ENCODE assay signal across 2 fruit fly cellular contexts in genomic region chr2L:7777979-7778692, dm6.
TF ChIP-seq lines count a peak whose summit lies in the region.

Gene CG7179 (minus strand): TSS chr2L:7778029.

- TF ChIP-seq CTCF in whole organism, embryonic (GFP tag; optimal IDR thresholded peaks at IDR 0.05; lab: Kevin White, UChicago), result no peak

TF ChIP-seq in whole organism, embryonic, 481 proteins besides CTCF, POLR2A, EP300 and RAD21 (continues in another document):
- no peak for TF ChIP-seq gt (GFP tag; IDR thresholded peaks at IDR 0.05; lab: Robert Waterston, UW)
- peak; percentile 43 for TF ChIP-seq CG13894 (tag; optimal IDR thresholded peaks at IDR 0.05; lab: Kevin White, UChicago)
- TF ChIP-seq en (GFP tag; optimal IDR thresholded peaks at IDR 0.05; lab: Kevin White, UChicago), result no peak
- no peak for TF ChIP-seq ac (GFP tag; optimal IDR thresholded peaks at IDR 0.05; lab: Kevin White, UChicago)
- TF ChIP-seq CG10209 (GFP tag; optimal IDR thresholded peaks at IDR 0.05; lab: Kevin White, UChicago), result no peak
- TF ChIP-seq crc (GFP tag; optimal IDR thresholded peaks at IDR 0.05; lab: Kevin White, UChicago), result no peak
- TF ChIP-seq CG9817 (tag; optimal IDR thresholded peaks at IDR 0.05; lab: Kevin White, UChicago), result peak; percentile 6
- no peak for TF ChIP-seq bab2 (GFP tag; optimal IDR thresholded peaks at IDR 0.05; lab: Kevin White, UChicago)
- no peak for TF ChIP-seq CG7745 (tag; optimal IDR thresholded peaks at IDR 0.05; lab: Kevin White, UChicago)
- TF ChIP-seq CG11398 (GFP tag; optimal IDR thresholded peaks at IDR 0.05; lab: Kevin White, UChicago), result no peak
- TF ChIP-seq D19A (tag; optimal IDR thresholded peaks at IDR 0.05; lab: Kevin White, UChicago), result no peak
- peak; percentile 57 for TF ChIP-seq Fer3 (tag; optimal IDR thresholded peaks at IDR 0.05; lab: Kevin White, UChicago)
- no peak for TF ChIP-seq CG32532 (GFP tag; IDR thresholded peaks at IDR 0.05; lab: Robert Waterston, UW)
- no peak for TF ChIP-seq tio (GFP tag; optimal IDR thresholded peaks at IDR 0.05; lab: Kevin White, UChicago)
- TF ChIP-seq CG12104 (GFP tag; optimal IDR thresholded peaks at IDR 0.05; lab: Kevin White, UChicago), result no peak
- TF ChIP-seq CG5245 (GFP tag; optimal IDR thresholded peaks at IDR 0.05; lab: Kevin White, UChicago), result no peak
- TF ChIP-seq prd (optimal IDR thresholded peaks at IDR 0.05; lab: Kevin White, UChicago), result no peak
- TF ChIP-seq prd (GFP tag; IDR thresholded peaks at IDR 0.05; lab: Robert Waterston, UW), result no peak
- TF ChIP-seq Ets65A (GFP tag; lab: Kevin White, UChicago), result no peak
- TF ChIP-seq Optix (GFP tag; IDR thresholded peaks at IDR 0.05; lab: Robert Waterston, UW), result no peak
- TF ChIP-seq Hr51 (GFP tag; optimal IDR thresholded peaks at IDR 0.05; lab: Kevin White, UChicago), result no peak
- TF ChIP-seq CG34422 (GFP tag; IDR thresholded peaks at IDR 0.05; lab: Robert Waterston, UW), result no peak
- peak; percentile 25 for TF ChIP-seq PHDP (tag; optimal IDR thresholded peaks at IDR 0.05; lab: Kevin White, UChicago)
- no peak for TF ChIP-seq CG1792 (GFP tag; optimal IDR thresholded peaks at IDR 0.05; lab: Kevin White, UChicago)
- TF ChIP-seq Ets97D (GFP tag; optimal IDR thresholded peaks at IDR 0.05; lab: Kevin White, UChicago), result no peak
- no peak for TF ChIP-seq kah (GFP tag; optimal IDR thresholded peaks at IDR 0.05; lab: Kevin White, UChicago)
- no peak for TF ChIP-seq pros (GFP tag; optimal IDR thresholded peaks at IDR 0.05; lab: Kevin White, UChicago)
- TF ChIP-seq CG2116 (GFP tag; optimal IDR thresholded peaks at IDR 0.05; lab: Kevin White, UChicago), result no peak
- TF ChIP-seq NfI (GFP tag; optimal IDR thresholded peaks at IDR 0.05; lab: Kevin White, UChicago), result no peak
- TF ChIP-seq CG3995 (GFP tag; optimal IDR thresholded peaks at IDR 0.05; lab: Kevin White, UChicago), result no peak
- no peak for TF ChIP-seq CG1602 (GFP tag; optimal IDR thresholded peaks at IDR 0.05; lab: Kevin White, UChicago)
- no peak for TF ChIP-seq CG8924 (tag; optimal IDR thresholded peaks at IDR 0.05; lab: Kevin White, UChicago)
- no peak for TF ChIP-seq ERR (GFP tag; optimal IDR thresholded peaks at IDR 0.05; lab: Kevin White, UChicago)
- no peak for TF ChIP-seq row (GFP tag; IDR thresholded peaks at IDR 0.05; lab: Robert Waterston, UW)
- peak; percentile 61 for TF ChIP-seq lab (GFP tag; optimal IDR thresholded peaks at IDR 0.05; lab: Kevin White, UChicago)
- 0 out of 2 replicates have a peak, but pooled peaks have one; percentile 12 for TF ChIP-seq stc (GFP tag; IDR thresholded peaks at IDR 0.05; lab: Robert Waterston, UW)
- no peak for TF ChIP-seq Aef1 (GFP tag; IDR thresholded peaks at IDR 0.05; lab: Robert Waterston, UW)
- TF ChIP-seq CG2199 (GFP tag; IDR thresholded peaks at IDR 0.05; lab: Robert Waterston, UW), result no peak
- no peak for TF ChIP-seq Fer1 (GFP tag; optimal IDR thresholded peaks at IDR 0.05; lab: Kevin White, UChicago)
- TF ChIP-seq Max (GFP tag; optimal IDR thresholded peaks at IDR 0.05; lab: Kevin White, UChicago), result no peak
- no peak for TF ChIP-seq CG42726 (GFP tag; IDR thresholded peaks at IDR 0.05; lab: Robert Waterston, UW; ENCODE audit: partially characterized antibody)
- no peak for TF ChIP-seq z (GFP tag; IDR thresholded peaks at IDR 0.05; lab: Robert Waterston, UW)
- TF ChIP-seq pho (GFP tag; optimal IDR thresholded peaks at IDR 0.05; lab: Kevin White, UChicago), result no peak
- TF ChIP-seq jing (GFP tag; optimal IDR thresholded peaks at IDR 0.05; lab: Kevin White, UChicago), result no peak
- no peak for TF ChIP-seq jigr1 (GFP tag; IDR thresholded peaks at IDR 0.05; lab: Robert Waterston, UW)
- no peak for TF ChIP-seq CG15696 (tag; optimal IDR thresholded peaks at IDR 0.05; lab: Kevin White, UChicago)
- no peak for TF ChIP-seq chn (GFP tag; optimal IDR thresholded peaks at IDR 0.05; lab: Kevin White, UChicago)
- peak; percentile 14 for TF ChIP-seq CG1233 (GFP tag; optimal IDR thresholded peaks at IDR 0.05; lab: Kevin White, UChicago)
- no peak for TF ChIP-seq CG17802 (tag; optimal IDR thresholded peaks at IDR 0.05; lab: Kevin White, UChicago)

TF ChIP-seq in whole organism, prepupa, 60 proteins besides CTCF, POLR2A, EP300 and RAD21:
- TF ChIP-seq Hr4 (GFP tag; optimal IDR thresholded peaks at IDR 0.05; lab: Kevin White, UChicago) (no peak), eg (GFP tag; IDR thresholded peaks at IDR 0.05; lab: Robert Waterston, UW) (no peak), spab (GFP tag; optimal IDR thresholded peaks at IDR 0.05; lab: Kevin White, UChicago) (no peak), CG8319 (GFP tag; optimal IDR thresholded peaks at IDR 0.05; lab: Kevin White, UChicago) (no peak), acj6 (GFP tag; optimal IDR thresholded peaks at IDR 0.05; lab: Kevin White, UChicago) (no peak), CG3032 (tag; optimal IDR thresholded peaks at IDR 0.05; lab: Kevin White, UChicago) (no peak), fkh (GFP tag; optimal IDR thresholded peaks at IDR 0.05; lab: Kevin White, UChicago) (peak; percentile 72), CG6163 (GFP tag; IDR thresholded peaks at IDR 0.05; lab: Robert Waterston, UW) (no peak), dsx (GFP tag; optimal IDR thresholded peaks at IDR 0.05; lab: Kevin White, UChicago; ENCODE audit: poor library complexity, severe bottlenecking) (no peak)
TF ChIP-seq in whole organism, prepupa: peak in this region for 1.

Comparison
In these comparisons a context has a peak if more than half of its experiments do, and no peak if none do; other contexts are left out.
1. Of the 7 proteins assayed by ChIP-seq in both whole organism, embryonic and whole organism, prepupa: peak only in whole organism, embryonic: Sox102F; only in whole organism, prepupa: none; in both: none; in neither: 6.